Worm (Caenorhabditis elegans): Measurements from ENCODE around the gene Y53C12B.7.

ce11 chrII:9800251-9800650, 47.2 kb upstream of the Y53C12B.7 start, which contains the start of gene cyp-13A5:
- TF ChIP-seq tbx-37 (GFP tag; conservative IDR thresholded peaks at IDR 0.05), result no peak
- no peak for TF ChIP-seq ama-1 (optimal IDR thresholded peaks at IDR 0.05)
- TF ChIP-seq pes-1 (GFP tag; IDR thresholded peaks at IDR 0.05), result no peak
- TF ChIP-seq tbx-11 (GFP tag; IDR thresholded peaks at IDR 0.05), result no peak
- no peak for TF ChIP-seq F13C5.2 (tag; optimal IDR thresholded peaks at IDR 0.05)
- TF ChIP-seq hmbx-1 (tag; optimal IDR thresholded peaks at IDR 0.05), result no peak
